Worm (Caenorhabditis elegans): ENCODE results near the gene wdr-62.
"Not testable (repeated sequence)": the region's sequence is repeated elsewhere in the genome, so short reads cannot be mapped to it uniquely, and the experiment has no call there.

Gene wdr-62

ce11 chrV:9439315-9440002, 4.4 kb upstream of the wdr-62 start, which contains the start of gene Y54B9A.1:
TSS of gene Y54B9A.1 (minus strand) at chrV:9439549.
- not testable (repeated sequence) for TF ChIP-seq mab-5, gmeb-1, ceh-16 (tag; optimal IDR thresholded peaks at IDR 0.05)

ce11 chrV:9440003-9440319, 3.9 kb upstream of the wdr-62 start:
- TF ChIP-seq alr-1 (tag; optimal IDR thresholded peaks at IDR 0.05) (no peak), snpc-4 (tag; optimal IDR thresholded peaks at IDR 0.05) (peak; percentile 7), sma-9 (GFP tag; optimal IDR thresholded peaks at IDR 0.05) (no peak), sma-9 (tag; optimal IDR thresholded peaks at IDR 0.05) (no peak)

ce11 chrV:9441046-9441445, 2.8 kb upstream of the wdr-62 start:
- TF ChIP-seq nhr-237 (tag; optimal IDR thresholded peaks at IDR 0.05): no peak
- TF ChIP-seq crh-2 (tag; optimal IDR thresholded peaks at IDR 0.05): no peak
- TF ChIP-seq nhr-25 (tag; optimal IDR thresholded peaks at IDR 0.05): no peak
- TF ChIP-seq F13H6.1 (tag; optimal IDR thresholded peaks at IDR 0.05): no peak
- no peak for TF ChIP-seq nhr-6 (tag; optimal IDR thresholded peaks at IDR 0.05)
- TF ChIP-seq C34F6.9 (tag; optimal IDR thresholded peaks at IDR 0.05): no peak
- TF ChIP-seq ztf-11 (tag; optimal IDR thresholded peaks at IDR 0.05): no peak
- TF ChIP-seq unc-55 (GFP tag; optimal IDR thresholded peaks at IDR 0.05): no peak
- no peak for TF ChIP-seq unc-39 (tag; optimal IDR thresholded peaks at IDR 0.05)
- no peak for TF ChIP-seq aly-2 (tag; optimal IDR thresholded peaks at IDR 0.05)
- no peak for TF ChIP-seq fos-1 (tag; optimal IDR thresholded peaks at IDR 0.05)
- no peak for TF ChIP-seq ZK546.5 (tag; optimal IDR thresholded peaks at IDR 0.05)
- no peak for TF ChIP-seq gmeb-1 (tag; optimal IDR thresholded peaks at IDR 0.05)
- TF ChIP-seq elt-1 (tag; optimal IDR thresholded peaks at IDR 0.05): no peak
- TF ChIP-seq R02D3.7 (tag; optimal IDR thresholded peaks at IDR 0.05): no peak
- TF ChIP-seq ztf-4 (tag; optimal IDR thresholded peaks at IDR 0.05): no peak
- no peak for TF ChIP-seq nhr-10 (tag; optimal IDR thresholded peaks at IDR 0.05)

- no peak for TF ChIP-seq nhr-23 (tag; optimal IDR thresholded peaks at IDR 0.05)
- TF ChIP-seq F13H6.1 (tag; optimal IDR thresholded peaks at IDR 0.05): peak; percentile 10
- TF ChIP-seq C34F6.9 (tag; optimal IDR thresholded peaks at IDR 0.05): no peak
- TF ChIP-seq nhr-129 (tag; optimal IDR thresholded peaks at IDR 0.05): peak; percentile 7
- TF ChIP-seq alr-1 (tag; optimal IDR thresholded peaks at IDR 0.05): no peak
- TF ChIP-seq unc-55 (GFP tag; optimal IDR thresholded peaks at IDR 0.05): peak; percentile 26
- TF ChIP-seq sma-9 (GFP tag; optimal IDR thresholded peaks at IDR 0.05): peak; percentile 38
- no peak for TF ChIP-seq sma-9 (tag; optimal IDR thresholded peaks at IDR 0.05)
- no peak for TF ChIP-seq nhr-237 (tag; optimal IDR thresholded peaks at IDR 0.05)
- TF ChIP-seq mbf-1 (tag; optimal IDR thresholded peaks at IDR 0.05): no peak
- TF ChIP-seq egl-27 (tag; optimal IDR thresholded peaks at IDR 0.05): no peak
These were observed 1.4 kb upstream of the wdr-62 start for ce11 chrV:9442471-9442870.

- TF ChIP-seq crh-2 (tag; optimal IDR thresholded peaks at IDR 0.05): peak; percentile 49
- TF ChIP-seq fos-1 (tag; optimal IDR thresholded peaks at IDR 0.05): peak; percentile 92
- no peak for TF ChIP-seq nhr-6 (tag; optimal IDR thresholded peaks at IDR 0.05)
- no peak for TF ChIP-seq sma-3 (GFP tag; optimal IDR thresholded peaks at IDR 0.05)
- TF ChIP-seq nhr-129 (tag; optimal IDR thresholded peaks at IDR 0.05): no peak
- peak; percentile 46 for TF ChIP-seq F13H6.1 (tag; optimal IDR thresholded peaks at IDR 0.05)
- no peak for TF ChIP-seq peb-1 (tag; optimal IDR thresholded peaks at IDR 0.05)
- no peak for TF ChIP-seq nhr-21 (tag; optimal IDR thresholded peaks at IDR 0.05)
- TF ChIP-seq ama-1 (optimal IDR thresholded peaks at IDR 0.05): no peak
- no peak for TF ChIP-seq snpc-4 (tag; optimal IDR thresholded peaks at IDR 0.05)
- TF ChIP-seq zag-1 (tag; optimal IDR thresholded peaks at IDR 0.05): no peak
- TF ChIP-seq aly-2 (tag; optimal IDR thresholded peaks at IDR 0.05): no peak
- no peak for TF ChIP-seq dmd-4 (tag; optimal IDR thresholded peaks at IDR 0.05)
- TF ChIP-seq elt-1 (tag; optimal IDR thresholded peaks at IDR 0.05): no peak
- TF ChIP-seq nhr-77 (tag; optimal IDR thresholded peaks at IDR 0.05): no peak
- TF ChIP-seq blmp-1 (tag; optimal IDR thresholded peaks at IDR 0.05; ENCODE audit: insufficient read depth): no peak
- TF ChIP-seq Y55F3AM.14 (GFP tag; optimal IDR thresholded peaks at IDR 0.05): no peak
- TF ChIP-seq gmeb-1 (tag; optimal IDR thresholded peaks at IDR 0.05): peak; percentile 35
- peak; percentile 8 for TF ChIP-seq skn-1 (tag; optimal IDR thresholded peaks at IDR 0.05)
- no peak for TF ChIP-seq alr-1 (tag; optimal IDR thresholded peaks at IDR 0.05)
- no peak for TF ChIP-seq lin-13 (GFP tag; optimal IDR thresholded peaks at IDR 0.05)
- no peak for TF ChIP-seq ztf-4 (tag; optimal IDR thresholded peaks at IDR 0.05)
- TF ChIP-seq sma-9 (GFP tag; optimal IDR thresholded peaks at IDR 0.05): peak; percentile 67
- TF ChIP-seq sma-9 (tag; optimal IDR thresholded peaks at IDR 0.05): no peak
- no peak for TF ChIP-seq sem-4 (tag; optimal IDR thresholded peaks at IDR 0.05)
- TF ChIP-seq mdl-1 (tag; optimal IDR thresholded peaks at IDR 0.05): no peak
- TF ChIP-seq C34F6.9 (tag; optimal IDR thresholded peaks at IDR 0.05): no peak
- no peak for TF ChIP-seq mab-5 (tag; optimal IDR thresholded peaks at IDR 0.05)
- TF ChIP-seq R02D3.7 (tag; optimal IDR thresholded peaks at IDR 0.05): no peak
- no peak for TF ChIP-seq lsy-2 (tag; optimal IDR thresholded peaks at IDR 0.05)
These were observed 739 bp upstream of the wdr-62 start for ce11 chrV:9443109-9443508.

All from whole organism, L2 larva.